Worm (Caenorhabditis elegans) whole organism, L4/young adult: Measurements from ENCODE around the gene inx-5.

Experiments used
- W03F9.2 ChIP-seq: fragments of 150-350 bp; optimal IDR thresholded peaks from 2 replicates; lab custom pipeline; 2014; ENCODE audit warnings: missing biosample characterization, missing genetic modification characterization
- dao-5 ChIP-seq: sonication (generic microtip); optimal IDR thresholded peaks from 2 replicates; lab custom pipeline; 2016; ENCODE audit warnings: missing genotype, missing genetic modification characterization, moderate library complexity, missing compliant biosample characterization
- him-1 ChIP-seq: sonication (generic microtip); optimal IDR thresholded peaks from 2 replicates; lab custom pipeline; 2016; ENCODE audit warnings: missing genotype, missing genetic modification reagents, missing genetic modification characterization, missing compliant biosample characterization

inx-5 gene

DNA sequence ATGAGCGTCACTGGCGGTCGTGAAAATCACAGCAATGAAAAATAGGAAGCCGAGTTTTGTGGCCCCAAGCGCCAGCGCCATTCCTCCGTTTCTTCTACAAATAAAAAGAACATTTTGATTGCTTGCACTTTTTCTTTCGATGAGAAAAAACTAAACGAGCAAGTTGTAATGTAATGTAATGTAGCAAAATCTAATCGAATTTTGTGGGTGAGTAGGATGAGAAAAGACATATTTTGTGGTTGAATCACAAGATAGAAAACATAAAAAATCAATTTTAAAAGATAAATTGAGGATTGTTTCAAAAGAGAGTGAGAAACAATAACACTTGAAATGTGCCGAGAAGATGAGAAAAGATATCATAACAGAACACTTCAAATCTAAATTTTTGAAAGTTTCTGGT, 5.4 kb upstream of the inx-5 start, which contains the start of gene R09F10.5:
TSS of gene R09F10.5 (minus strand) at position 101 of the 400 bp plus-strand sequence.
- TF ChIP-seq him-1 (tag; lab: Kevin White, UChicago), result no peak
- TF ChIP-seq dao-5 (tag; lab: Kevin White, UChicago), result no peak
- TF ChIP-seq W03F9.2, result no peak

ce11 chrX:8302803-8303202, 604 bp upstream of the inx-5 start:
- no peak for TF ChIP-seq dao-5 (tag; lab: Kevin White, UChicago)
- no peak for TF ChIP-seq him-1 (tag; lab: Kevin White, UChicago)
- no peak for TF ChIP-seq W03F9.2

- TF ChIP-seq W03F9.2 (no peak), him-1 (tag; lab: Kevin White, UChicago) (no peak), dao-5 (tag; lab: Kevin White, UChicago) (no peak)
Observed at ce11 chrX:8299554-8299953, 2.6 kb downstream of the inx-5 start, which contains the start of gene ced-13. Gene ced-13 (minus strand): TSS chrX:8299654.

DNA sequence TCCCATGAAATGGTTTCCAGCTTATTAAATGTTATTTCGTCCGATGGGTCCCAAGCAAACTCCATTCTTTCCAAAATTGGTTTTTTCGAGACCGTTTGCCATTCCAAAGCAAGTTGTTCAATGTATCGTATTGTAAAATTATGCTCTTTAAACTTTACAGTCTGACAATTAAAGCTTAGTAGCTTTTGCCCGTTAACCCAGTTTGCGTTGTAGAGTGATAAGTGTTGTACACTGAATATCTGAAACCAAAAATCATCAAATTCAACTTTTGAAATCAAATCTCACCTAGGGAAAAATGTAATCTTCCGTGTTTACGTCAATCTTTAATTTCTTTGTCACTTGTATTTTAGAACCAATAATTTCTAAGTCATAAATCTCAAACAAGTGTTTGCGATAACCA, 4.9 kb downstream of the inx-5 start:
- no peak for TF ChIP-seq W03F9.2
- no peak for TF ChIP-seq dao-5 (tag; lab: Kevin White, UChicago)
- no peak for TF ChIP-seq him-1 (tag; lab: Kevin White, UChicago)

DNA sequence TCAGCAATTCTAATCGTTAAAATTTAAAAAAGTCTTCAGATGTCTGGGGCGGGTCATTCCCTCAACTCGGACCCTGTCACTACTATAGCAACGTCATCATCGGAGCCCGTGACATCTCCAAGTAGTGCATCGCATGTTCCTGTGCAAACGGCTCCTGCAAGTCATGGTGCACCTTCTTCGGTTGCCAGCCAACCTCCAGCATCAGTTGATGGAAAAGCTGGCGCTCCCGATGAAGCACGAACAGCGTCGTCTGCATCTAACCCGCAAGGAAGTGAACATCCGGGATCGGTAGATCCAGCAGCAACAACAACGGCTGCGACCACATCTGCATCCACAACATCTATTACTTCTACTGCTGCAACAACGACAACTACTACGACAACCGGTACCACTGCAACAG, 7.6 kb downstream of the inx-5 start, which contains the start of gene R09F10.3:
TSS of gene R09F10.3 (plus strand) at position 40 of the 400 bp plus-strand sequence.
- no peak for TF ChIP-seq W03F9.2
- no peak for TF ChIP-seq him-1 (tag; lab: Kevin White, UChicago)
- TF ChIP-seq dao-5 (tag; lab: Kevin White, UChicago), result no peak

- no peak for TF ChIP-seq W03F9.2
- TF ChIP-seq dao-5 (tag; lab: Kevin White, UChicago), result no peak
- no peak for TF ChIP-seq him-1 (tag; lab: Kevin White, UChicago)
Observed at ce11 chrX:8286740-8287299, 15.4 kb downstream of the inx-5 start, which contains the start of gene sec-16A.2. Gene sec-16A.2 (plus strand): TSS chrX:8287249.

ce11 chrX:8286164-8286563, 16.0 kb downstream of the inx-5 start:
- TF ChIP-seq W03F9.2 (no peak), dao-5 (tag; lab: Kevin White, UChicago) (no peak), him-1 (tag; lab: Kevin White, UChicago) (no peak)

- TF ChIP-seq him-1 (tag; lab: Kevin White, UChicago), result no peak
- no peak for TF ChIP-seq W03F9.2
- TF ChIP-seq dao-5 (tag; lab: Kevin White, UChicago), result no peak
Observed at ce11 chrX:8285169-8285796, 16.9 kb downstream of the inx-5 start, which contains the start of the genes fis-2 and F13B9.2. Gene fis-2 (minus strand): TSS chrX:8285219. Gene F13B9.2 (plus strand): TSS chrX:8285683.

ce11 chrX:8284003-8284402, 18.2 kb downstream of the inx-5 start:
- TF ChIP-seq W03F9.2, result no peak
- no peak for TF ChIP-seq him-1 (tag; lab: Kevin White, UChicago)
- TF ChIP-seq dao-5 (tag; lab: Kevin White, UChicago), result no peak

DNA sequence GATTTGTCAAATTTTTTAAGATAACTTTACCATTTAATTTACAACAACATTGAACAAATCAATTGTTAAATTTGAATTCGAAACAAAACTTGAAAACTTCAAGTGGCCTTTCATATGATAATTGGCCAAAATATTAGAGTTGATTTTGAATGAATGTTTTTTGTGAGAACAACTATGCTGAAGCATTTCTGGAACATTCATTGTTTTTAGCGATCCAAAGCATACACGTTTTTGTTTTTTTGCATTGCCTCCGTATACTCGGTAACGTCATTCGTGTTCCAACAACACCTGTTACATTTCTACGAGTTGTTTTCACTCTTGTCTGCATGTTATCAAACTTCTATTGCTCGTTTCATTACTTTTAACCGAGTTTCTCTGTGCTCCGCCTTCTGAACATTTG, 25.2 kb downstream of the inx-5 start:
- TF ChIP-seq dao-5 (tag; lab: Kevin White, UChicago) (no peak), W03F9.2 (no peak), him-1 (tag; lab: Kevin White, UChicago) (no peak)

DNA sequence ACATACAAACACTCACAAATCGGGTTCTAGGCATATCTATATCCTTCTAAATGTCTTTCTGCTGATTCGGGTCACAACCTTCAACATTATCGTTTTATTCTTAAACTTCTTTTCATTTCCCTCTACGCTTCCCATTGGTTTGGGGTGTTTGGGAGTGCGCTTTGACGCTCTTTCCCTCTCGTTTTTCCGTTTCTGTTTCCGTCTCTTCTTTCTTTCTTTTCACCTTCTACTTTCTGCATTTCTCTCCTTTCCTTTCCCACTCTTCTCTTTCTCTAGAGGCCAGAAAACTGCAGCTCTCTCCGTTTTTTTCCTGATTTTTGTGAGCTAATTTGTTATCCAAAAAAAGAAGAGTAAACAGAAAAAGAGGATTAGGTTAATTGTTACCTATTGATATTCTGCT, 25.9 kb downstream of the inx-5 start:
- TF ChIP-seq him-1 (tag; lab: Kevin White, UChicago) (no peak), W03F9.2 (no peak), dao-5 (tag; lab: Kevin White, UChicago) (no peak)

- TF ChIP-seq dao-5 (tag; lab: Kevin White, UChicago), result no peak
- TF ChIP-seq him-1 (tag; lab: Kevin White, UChicago), result no peak
- TF ChIP-seq W03F9.2, result no peak
Observed at ce11 chrX:8274869-8275268, 27.3 kb downstream of the inx-5 start, which contains the start of gene ksr-1. Gene ksr-1 (plus strand): TSS chrX:8275169.

DNA sequence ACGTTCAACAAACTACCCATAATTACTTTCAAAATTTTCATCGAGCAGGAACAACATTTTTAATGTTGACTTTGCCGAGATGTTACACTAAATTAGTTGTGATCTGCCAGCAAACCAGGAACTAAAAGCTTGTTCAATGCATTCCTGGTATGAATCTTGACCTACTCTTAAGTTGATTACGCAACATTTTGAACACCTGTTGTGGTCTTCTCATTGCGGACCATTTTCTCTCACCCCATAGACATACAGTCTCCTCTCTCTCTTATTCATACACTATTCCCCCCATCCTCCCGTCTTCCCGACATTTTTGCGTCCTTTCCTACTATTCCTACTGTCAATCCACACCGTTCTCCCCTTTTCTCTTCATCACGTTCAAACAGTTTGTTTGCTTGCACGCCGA, 28.7 kb downstream of the inx-5 start:
- TF ChIP-seq him-1 (tag; lab: Kevin White, UChicago) (no peak), dao-5 (tag; lab: Kevin White, UChicago) (no peak), W03F9.2 (no peak)

DNA sequence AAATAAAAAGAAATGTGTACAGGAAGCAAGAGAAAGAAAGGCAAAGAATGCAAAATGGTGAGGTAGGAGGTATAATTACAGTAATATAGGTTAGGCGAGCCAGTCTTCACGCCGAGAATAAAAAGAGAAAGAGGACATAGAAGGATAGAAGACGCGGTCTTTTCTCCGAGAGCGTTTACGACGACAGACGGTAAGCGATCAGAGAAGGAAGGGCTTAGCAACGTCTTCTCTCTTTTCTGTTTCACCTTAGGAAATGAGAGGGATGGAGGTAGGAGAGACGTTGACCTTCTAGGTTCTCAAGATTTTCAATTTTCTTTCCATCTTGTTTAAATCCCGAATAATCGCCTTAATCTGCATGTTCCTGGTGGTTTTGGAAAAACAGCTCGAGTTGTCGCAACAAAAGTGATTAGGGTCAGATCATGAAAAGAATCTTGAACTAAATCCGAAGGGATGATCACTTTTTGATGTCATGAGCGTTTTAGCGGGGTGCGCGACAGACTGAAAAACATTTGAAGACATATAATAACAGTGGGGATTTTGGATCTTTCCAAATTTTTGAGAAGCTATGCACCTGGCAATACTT, 31.1 kb downstream of the inx-5 start, which contains the start of gene cutl-29:
TSS of gene cutl-29 (minus strand) at position 51 of the 583 bp plus-strand sequence.
- TF ChIP-seq him-1 (tag; lab: Kevin White, UChicago) (no peak), W03F9.2 (no peak), dao-5 (tag; lab: Kevin White, UChicago) (no peak)
